Worm (Caenorhabditis elegans) whole organism, late embryonic: ENCODE data around the gene Y34B4A.7.

ENCODE experiments used
- C08G9.2 ChIP-seq: sonication (generic microtip); optimal IDR thresholded peaks from 2 replicates; lab custom pipeline; 2016; ENCODE audit warnings: mild to moderate bottlenecking, missing genetic modification characterization, moderate library complexity, missing compliant biosample characterization
- C38D4.7 ChIP-seq: fragments of 200-800 bp; sonication (Bioruptor generic); optimal IDR thresholded peaks from 2 replicates; lab custom pipeline; 2018; ENCODE audit warnings: mild to moderate bottlenecking, missing genetic modification characterization, moderate library complexity, missing compliant biosample characterization
- K02D7.2 ChIP-seq: sonication (generic microtip); optimal IDR thresholded peaks from 2 replicates; lab custom pipeline; 2017; ENCODE audit warnings: mild to moderate bottlenecking, missing genetic modification characterization, missing compliant biosample characterization
- Y22D7AL.16 ChIP-seq: sonication (generic microtip); optimal IDR thresholded peaks from 2 replicates; lab custom pipeline; 2016; ENCODE audit warnings: missing genetic modification characterization, missing compliant biosample characterization
- ahr-1 ChIP-seq: sonication (generic microtip); optimal IDR thresholded peaks from 2 replicates; lab custom pipeline; 2016; ENCODE audit warnings: missing genetic modification characterization, missing compliant biosample characterization
- ama-1 ChIP-seq: fragments of 150-350 bp; optimal IDR thresholded peaks from 2 replicates; lab custom pipeline; 2014
- ceh-14 ChIP-seq: sonication (generic microtip); optimal IDR thresholded peaks from 2 replicates; lab custom pipeline; 2016; ENCODE audit warnings: missing genotype, missing genetic modification characterization, missing compliant biosample characterization
- ceh-19 ChIP-seq: fragments of 200-800 bp; sonication (Bioruptor generic); optimal IDR thresholded peaks from 2 replicates; lab custom pipeline; 2018; ENCODE audit warnings: mild to moderate bottlenecking, missing genetic modification characterization, missing compliant biosample characterization
- ceh-22 ChIP-seq: sonication (generic microtip); optimal IDR thresholded peaks from 2 replicates; lab custom pipeline; 2017; ENCODE audit warnings: missing biosample characterization, missing genetic modification characterization
- ceh-24 ChIP-seq: sonication (generic microtip); optimal IDR thresholded peaks from 2 replicates; lab custom pipeline; 2016; ENCODE audit warnings: mild to moderate bottlenecking, missing genetic modification characterization, missing compliant biosample characterization
- ceh-30 ChIP-seq: fragments of 150-350 bp; optimal IDR thresholded peaks from 2 replicates; lab custom pipeline; 2014; ENCODE audit warnings: missing biosample characterization, missing genetic modification characterization
- ceh-31 ChIP-seq: sonication (generic microtip); optimal IDR thresholded peaks from 2 replicates; lab custom pipeline; 2016; ENCODE audit warnings: missing genetic modification characterization, missing compliant biosample characterization
- ceh-34 ChIP-seq: sonication (generic microtip); optimal IDR thresholded peaks from 2 replicates; lab custom pipeline; 2016; ENCODE audit warnings: mild to moderate bottlenecking, missing genetic modification characterization, missing compliant biosample characterization
- ceh-45 ChIP-seq: fragments of 200-800 bp; sonication (Bioruptor generic); IDR thresholded peaks from 2 replicates; pipeline ENCODE4 v1.3.6; 2022; ENCODE audit warnings: missing genetic modification reagents, missing genetic modification characterization, missing compliant biosample characterization
- ceh-48 ChIP-seq: sonication (generic microtip); optimal IDR thresholded peaks from 2 replicates; lab custom pipeline; 2016; ENCODE audit warnings: missing genetic modification characterization, inconsistent platforms, missing compliant biosample characterization
- ceh-6 ChIP-seq: fragments of 200-800 bp; sonication (Bioruptor generic); optimal IDR thresholded peaks from 2 replicates; lab custom pipeline; 2018; ENCODE audit warnings: mild to moderate bottlenecking, missing genetic modification characterization, missing compliant biosample characterization
- dve-1 ChIP-seq: sonication (generic microtip); optimal IDR thresholded peaks from 2 replicates; lab custom pipeline; 2017; ENCODE audit warnings: antibody characterized with exemption, mild to moderate bottlenecking, missing genetic modification characterization, missing compliant biosample characterization
- elt-2 ChIP-seq: sonication (generic microtip); optimal IDR thresholded peaks from 2 replicates; lab custom pipeline; 2016; ENCODE audit warnings: missing genetic modification reagents, missing genetic modification characterization, missing compliant biosample characterization
- elt-4 ChIP-seq: sonication (generic microtip); optimal IDR thresholded peaks from 2 replicates; lab custom pipeline; 2016; ENCODE audit warnings: missing genetic modification characterization, missing compliant biosample characterization
- ets-4 ChIP-seq: sonication (generic microtip); optimal IDR thresholded peaks from 2 replicates; lab custom pipeline; 2016; ENCODE audit warnings: missing genetic modification characterization, missing compliant biosample characterization
- eyg-1 ChIP-seq: sonication (generic microtip); optimal IDR thresholded peaks from 2 replicates; lab custom pipeline; 2016; ENCODE audit warnings: missing genotype, missing genetic modification characterization, missing compliant biosample characterization
- fax-1 ChIP-seq: sonication (generic microtip); optimal IDR thresholded peaks from 2 replicates; lab custom pipeline; 2016; ENCODE audit warnings: missing genotype, missing genetic modification characterization, missing compliant biosample characterization
- fkh-10 ChIP-seq: fragments of 150-350 bp; optimal IDR thresholded peaks from 2 replicates; lab custom pipeline; 2014; ENCODE audit warnings: missing biosample characterization, missing genetic modification reagents, missing genetic modification characterization
- fkh-6 ChIP-seq: sonication (generic microtip); optimal IDR thresholded peaks from 2 replicates; lab custom pipeline; 2016; ENCODE audit warnings: missing genetic modification characterization, missing compliant biosample characterization
- hlh-6 ChIP-seq: sonication (generic microtip); optimal IDR thresholded peaks from 2 replicates; lab custom pipeline; 2016; ENCODE audit warnings: missing genotype, missing genetic modification characterization, missing compliant biosample characterization
- lin-11 ChIP-seq: fragments of 200-800 bp; sonication (Bioruptor generic); optimal IDR thresholded peaks from 2 replicates; lab custom pipeline; 2018; ENCODE audit warnings: mild to moderate bottlenecking, missing genetic modification characterization, missing compliant biosample characterization
- nhr-11 ChIP-seq: fragments of 150-350 bp; optimal IDR thresholded peaks from 2 replicates; lab custom pipeline; 2014; ENCODE audit warnings: missing biosample characterization, missing genetic modification characterization
- npax-4 ChIP-seq: sonication (generic microtip); optimal IDR thresholded peaks from 2 replicates; lab custom pipeline; 2016; ENCODE audit warnings: missing genetic modification characterization, missing compliant biosample characterization
- odd-2 ChIP-seq: sonication (generic microtip); optimal IDR thresholded peaks from 2 replicates; lab custom pipeline; 2017; ENCODE audit warnings: antibody characterized with exemption, mild to moderate bottlenecking, missing genetic modification characterization, missing compliant biosample characterization
- pat-9 ChIP-seq: fragments of 200-800 bp; sonication (Bioruptor generic); optimal IDR thresholded peaks from 2 replicates; lab custom pipeline; 2018; ENCODE audit warnings: mild to moderate bottlenecking, missing genetic modification characterization, moderate library complexity, missing compliant biosample characterization
- pax-1 ChIP-seq: fragments of 150-350 bp; optimal IDR thresholded peaks from 2 replicates; lab custom pipeline; 2014; ENCODE audit warnings: missing biosample characterization, missing genetic modification characterization
- pha-2 ChIP-seq: sonication (generic microtip); optimal IDR thresholded peaks from 2 replicates; lab custom pipeline; 2017; ENCODE audit warnings: mild to moderate bottlenecking, missing genetic modification characterization, missing compliant biosample characterization
- pqm-1 ChIP-seq: sonication (generic microtip); optimal IDR thresholded peaks from 2 replicates; lab custom pipeline; 2016; ENCODE audit warnings: missing genetic modification characterization, missing compliant biosample characterization
- pros-1 ChIP-seq: fragments of 150-350 bp; optimal IDR thresholded peaks from 2 replicates; lab custom pipeline; 2014; ENCODE audit warnings: missing biosample characterization, missing genetic modification reagents, missing genetic modification characterization
- ref-2 ChIP-seq: sonication (generic microtip); optimal IDR thresholded peaks from 2 replicates; lab custom pipeline; 2016; ENCODE audit warnings: missing genetic modification characterization, missing compliant biosample characterization
- sox-2 ChIP-seq: fragments of 200-800 bp; sonication (Bioruptor generic); IDR thresholded peaks from 2 replicates; pipeline ENCODE4 v1.3.6; 2022; ENCODE audit warnings: missing genetic modification reagents, missing genetic modification characterization, missing compliant biosample characterization
- unc-42 ChIP-seq: sonication (generic microtip); optimal IDR thresholded peaks from 2 replicates; lab custom pipeline; 2016; ENCODE audit warnings: missing genotype, missing genetic modification characterization, missing compliant biosample characterization
- unc-55 ChIP-seq: sonication (generic microtip); optimal IDR thresholded peaks from 2 replicates; lab custom pipeline; 2017; ENCODE audit warnings: missing biosample characterization, missing genetic modification reagents, missing genetic modification characterization
- zip-5 ChIP-seq: sonication (generic microtip); optimal IDR thresholded peaks from 2 replicates; lab custom pipeline; 2016; ENCODE audit warnings: missing genetic modification characterization, missing compliant biosample characterization

The Y34B4A.7 gene

ce11 chrX:5213565-5213964 is 30.6 kb upstream of the Y34B4A.7 start:
- TF ChIP-seq Y22D7AL.16: no peak
- TF ChIP-seq elt-2 (tag; lab: Kevin White, UChicago): peak; percentile 88
- TF ChIP-seq ceh-6: no peak
- no peak for TF ChIP-seq unc-42 (tag; lab: Kevin White, UChicago)
- no peak for TF ChIP-seq pax-1 (tag; lab: Kevin White, UChicago)
- peak; percentile 29 for TF ChIP-seq pqm-1 (tag; lab: Kevin White, UChicago)
- no peak for TF ChIP-seq ceh-31
- TF ChIP-seq ceh-22: no peak
- TF ChIP-seq sox-2 (GFP tag; lab: Robert Waterston, UW): no peak
- no peak for TF ChIP-seq npax-4
- TF ChIP-seq C38D4.7 (GFP tag; lab: Kevin White, UChicago): no peak
- no peak for TF ChIP-seq ceh-24 (tag; lab: Kevin White, UChicago)

DNA sequence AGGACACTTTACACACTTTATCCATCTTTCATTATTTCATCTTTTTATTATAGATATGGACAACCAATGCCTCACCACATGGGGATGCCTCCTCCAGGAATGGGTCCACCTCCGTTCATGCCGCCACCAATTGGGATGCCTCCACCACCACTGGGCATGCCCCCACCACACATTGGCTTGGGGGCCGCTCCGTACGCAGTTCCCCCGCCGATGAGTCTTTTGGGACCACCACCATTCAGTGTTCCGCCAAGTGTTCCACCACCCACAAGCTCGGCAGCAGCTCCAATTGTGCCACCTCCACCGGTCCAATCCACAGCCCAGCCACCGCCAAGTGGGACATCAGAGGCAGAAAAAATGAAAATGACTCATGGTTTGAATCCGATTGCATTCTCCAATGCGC is 29.3 kb upstream of the Y34B4A.7 start:
- TF ChIP-seq ceh-30 (tag; lab: Kevin White, UChicago) (no peak), C08G9.2 (tag; lab: Kevin White, UChicago) (peak; percentile 26)
- TF ChIP-seq, all 69 proteins: peak for 1

DNA sequence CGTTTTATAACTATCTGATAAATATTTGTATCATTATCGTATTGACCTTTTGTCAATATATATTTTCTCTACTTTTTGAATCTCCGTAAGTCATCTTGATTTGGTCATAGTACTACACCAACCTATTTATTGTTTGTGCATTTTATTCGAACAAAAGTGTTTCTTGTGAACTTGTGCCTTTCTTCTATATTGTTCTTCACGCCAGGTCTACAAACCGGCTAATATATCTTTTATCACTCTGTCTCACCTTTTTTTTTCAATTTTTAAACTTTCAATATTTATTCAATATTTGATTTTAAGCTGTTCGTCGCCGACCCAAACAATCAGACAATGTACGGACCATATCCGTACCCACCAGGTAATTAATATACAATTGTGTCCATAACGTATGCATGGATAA is 28.1 kb upstream of the Y34B4A.7 start, which contains the start of gene hrpa-2:
Gene hrpa-2, plus strand, starts transcription at position 301 of the 400 bp plus-strand sequence.
- TF ChIP-seq ceh-45 (GFP tag; lab: Robert Waterston, UW) (no peak), ceh-34 (tag; lab: Kevin White, UChicago) (no peak), ceh-48 (tag; lab: Kevin White, UChicago) (no peak), dve-1 (tag; lab: Kevin White, UChicago) (no peak), zip-5 (tag; lab: Kevin White, UChicago) (no peak), lin-11 (tag; lab: Kevin White, UChicago) (no peak), C08G9.2 (tag; lab: Kevin White, UChicago) (no peak), ceh-31 (no peak), ama-1 (no peak), sox-2 (GFP tag; lab: Robert Waterston, UW) (no peak), ahr-1 (tag; lab: Kevin White, UChicago) (no peak)

DNA sequence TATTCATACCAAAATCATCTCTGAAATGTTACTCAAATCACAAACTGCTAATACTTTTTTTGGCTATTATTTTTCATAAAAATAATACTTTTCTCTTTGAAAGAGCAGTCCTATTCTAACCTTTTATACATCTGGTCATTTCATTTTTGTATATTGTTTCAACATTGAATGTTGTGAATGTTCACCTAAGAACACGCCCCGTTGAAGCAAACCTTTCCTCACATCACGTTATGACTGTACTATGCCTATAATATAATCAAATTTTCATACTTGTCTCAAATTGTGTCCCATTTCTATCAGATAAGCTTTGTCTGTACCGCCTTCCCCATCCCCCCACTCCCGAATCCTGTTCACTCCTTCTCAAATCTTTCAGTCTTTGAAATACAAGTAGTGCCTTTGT is 25.8 kb upstream of the Y34B4A.7 start:
- TF ChIP-seq ceh-31 (no peak), pha-2 (tag; lab: Kevin White, UChicago) (no peak), npax-4 (no peak), hlh-6 (no peak), ahr-1 (tag; lab: Kevin White, UChicago) (no peak), unc-55 (GFP tag; lab: Kevin White, UChicago) (no peak), ref-2 (tag; lab: Kevin White, UChicago) (no peak), pat-9 (tag; lab: Kevin White, UChicago) (no peak), fkh-6 (no peak), ceh-14 (no peak), ceh-6 (no peak), K02D7.2 (tag; lab: Kevin White, UChicago) (no peak), pros-1 (tag; lab: Kevin White, UChicago) (no peak), nhr-11 (tag; lab: Kevin White, UChicago) (no peak), elt-4 (tag; lab: Kevin White, UChicago) (no peak), ets-4 (tag; lab: Kevin White, UChicago) (no peak), eyg-1 (tag; lab: Kevin White, UChicago) (no peak)

ce11 chrX:5226265-5226664 is 17.9 kb upstream of the Y34B4A.7 start, which contains the start of gene H28G03.3:
TSS of gene H28G03.3 (minus strand) at chrX:5226365.
- no peak for TF ChIP-seq dve-1 (tag; lab: Kevin White, UChicago)
- no peak for TF ChIP-seq ceh-34 (tag; lab: Kevin White, UChicago)
- no peak for TF ChIP-seq odd-2 (tag; lab: Kevin White, UChicago)
- TF ChIP-seq fkh-10 (GFP tag; lab: Kevin White, UChicago): no peak
- no peak for TF ChIP-seq fax-1 (tag; lab: Kevin White, UChicago)
- TF ChIP-seq elt-2 (tag; lab: Kevin White, UChicago): no peak
- TF ChIP-seq lin-11 (tag; lab: Kevin White, UChicago): no peak
- TF ChIP-seq ceh-6: no peak
- TF ChIP-seq K02D7.2 (tag; lab: Kevin White, UChicago): no peak
- no peak for TF ChIP-seq C38D4.7 (GFP tag; lab: Kevin White, UChicago)
- TF ChIP-seq ceh-19: no peak
